Fruit fly (Drosophila melanogaster) whole organism, embryonic: ENCODE measurements around the gene Ste12DOR.
A peak's percentile ranks its signal among the peaks of the same experiment; 100 is the strongest.

Source experiments
- CG10462 ChIP-seq: fragments of 200-800 bp; sonication (Bioruptor generic); optimal IDR thresholded peaks from 2 replicates; lab custom pipeline; 2016; ENCODE audit warnings: missing biosample characterization, missing genetic modification characterization
- CG10979 ChIP-seq: fragments of 200-800 bp; sonication (Bioruptor generic); optimal IDR thresholded peaks from 2 replicates; lab custom pipeline; 2018; ENCODE audit warnings: missing biosample characterization, mild to moderate bottlenecking, missing genetic modification characterization, moderate library complexity
- CG11504 ChIP-seq: fragments of 200-800 bp; sonication (Bioruptor generic); optimal IDR thresholded peaks from 3 replicates; lab custom pipeline; 2019; ENCODE audit warnings: missing biosample characterization, mild to moderate bottlenecking, missing genetic modification characterization, moderate library complexity
- CG11560 ChIP-seq: fragments of 200-800 bp; sonication (Bioruptor generic); IDR thresholded peaks from 3 replicates; pipeline ENCODE4 v1.3.6; 2022; ENCODE audit warnings: missing biosample characterization, missing genetic modification characterization
- CG12391 ChIP-seq: fragments of 200-800 bp; sonication (Bioruptor generic); optimal IDR thresholded peaks from 3 replicates; lab custom pipeline; 2018; ENCODE audit warnings: missing biosample characterization, mild to moderate bottlenecking, missing genetic modification characterization, moderate library complexity
- CG12659 ChIP-seq: fragments of 200-800 bp; sonication (Bioruptor generic); optimal IDR thresholded peaks from 3 replicates; lab custom pipeline; 2017; ENCODE audit warnings: mild to moderate bottlenecking, missing biosample characterization, missing genetic modification reagents, missing genetic modification characterization
- CG13123 ChIP-seq: fragments of 200-800 bp; sonication (Bioruptor generic); optimal IDR thresholded peaks from 2 replicates; lab custom pipeline; 2016; ENCODE audit warnings: missing biosample characterization, missing genetic modification characterization
- CG15479 ChIP-seq: fragments of 200-800 bp; sonication (Bioruptor generic); optimal IDR thresholded peaks from 3 replicates; lab custom pipeline; 2019; ENCODE audit warnings: missing biosample characterization, mild to moderate bottlenecking, missing genetic modification characterization, moderate library complexity
- CG1602 ChIP-seq: fragments of 200-800 bp; sonication (Bioruptor generic); optimal IDR thresholded peaks from 3 replicates; lab custom pipeline; 2016; ENCODE audit warnings: missing biosample characterization, missing genetic modification characterization
- CG17612 ChIP-seq: fragments of 200-800 bp; sonication (Bioruptor generic); IDR thresholded peaks from 2 replicates; pipeline ENCODE4 v1.3.6; 2022; ENCODE audit warnings: missing biosample characterization, missing genetic modification characterization
- CG3838 ChIP-seq: fragments of 200-800 bp; sonication (Bioruptor generic); optimal IDR thresholded peaks from 3 replicates; lab custom pipeline; 2016; ENCODE audit warnings: missing biosample characterization, missing genetic modification characterization
- CG5953 ChIP-seq: fragments of 200-800 bp; sonication (Bioruptor generic); IDR thresholded peaks from 2 replicates; pipeline ENCODE4 v1.3.6; 2022; ENCODE audit warnings: missing biosample characterization, missing genetic modification characterization
- CG6254 ChIP-seq: fragments of 200-800 bp; sonication (Bioruptor generic); optimal IDR thresholded peaks from 3 replicates; lab custom pipeline; 2017; ENCODE audit warnings: mild to moderate bottlenecking, missing biosample characterization, missing genetic modification reagents, missing genetic modification characterization
- CG6654 ChIP-seq: fragments of 200-800 bp; sonication (Bioruptor generic); optimal IDR thresholded peaks from 2 replicates; lab custom pipeline; 2017; ENCODE audit warnings: missing biosample characterization, mild to moderate bottlenecking, missing genetic modification characterization
- CG6683 ChIP-seq: fragments of 200-800 bp; sonication (Bioruptor generic); optimal IDR thresholded peaks from 2 replicates; lab custom pipeline; 2017; ENCODE audit warnings: missing biosample characterization, mild to moderate bottlenecking, missing genetic modification characterization, missing genetic modification reagents
- CG6791 ChIP-seq: fragments of 200-800 bp; sonication (Bioruptor generic); IDR thresholded peaks from 3 replicates; pipeline ENCODE4 v1.3.6; 2022; ENCODE audit warnings: missing biosample characterization, missing genetic modification characterization; ENCODE audit not compliant: partially characterized antibody
- CG7786 ChIP-seq: fragments of 200-800 bp; sonication (Bioruptor generic); optimal IDR thresholded peaks from 2 replicates; lab custom pipeline; 2016; ENCODE audit warnings: missing biosample characterization, missing genetic modification characterization
- CG8765 ChIP-seq: fragments of 200-800 bp; sonication (Bioruptor generic); IDR thresholded peaks from 2 replicates; pipeline ENCODE4 v1.3.6; 2022; ENCODE audit warnings: missing biosample characterization, missing genetic modification characterization
- CG9437 ChIP-seq: fragments of 200-800 bp; sonication (Bioruptor generic); optimal IDR thresholded peaks from 2 replicates; lab custom pipeline; 2018; ENCODE audit warnings: missing biosample characterization, mild to moderate bottlenecking, missing genetic modification characterization
- CoRest ChIP-seq: fragments of 200-800 bp; sonication (Bioruptor generic); optimal IDR thresholded peaks from 3 replicates; lab custom pipeline; 2018; ENCODE audit warnings: missing biosample characterization, mild to moderate bottlenecking, missing genetic modification characterization, moderate library complexity
- D19A ChIP-seq: fragments of 200-800 bp; optimal IDR thresholded peaks from 3 replicates; lab custom pipeline; 2019; ENCODE audit warnings: missing biosample characterization, mild to moderate bottlenecking, missing genetic modification characterization, moderate library complexity
- D19B ChIP-seq: fragments of 200-800 bp; sonication (Bioruptor generic); optimal IDR thresholded peaks from 2 replicates; lab custom pipeline; 2017; ENCODE audit warnings: missing biosample characterization, mild to moderate bottlenecking, missing genetic modification characterization
- Ets97D ChIP-seq: fragments of 200-800 bp; sonication (Bioruptor generic); optimal IDR thresholded peaks from 3 replicates; lab custom pipeline; 2016; ENCODE audit warnings: missing biosample characterization, missing genetic modification characterization
- Med ChIP-seq: fragments of 200-800 bp; sonication (Bioruptor generic); peaks from one replicate; lab custom pipeline; 2016; ENCODE audit warnings: missing biosample characterization, missing genetic modification characterization, mild to moderate bottlenecking, inconsistent platforms, moderate library complexity
- Mes4 ChIP-seq: fragments of 200-800 bp; sonication (Bioruptor generic); optimal IDR thresholded peaks from 2 replicates; lab custom pipeline; 2016; ENCODE audit warnings: missing biosample characterization, missing genetic modification characterization
- Oli ChIP-seq: fragments of 200-800 bp; sonication (Bioruptor generic); optimal IDR thresholded peaks from 2 replicates; lab custom pipeline; 2018; ENCODE audit warnings: missing biosample characterization, mild to moderate bottlenecking, missing genetic modification characterization, moderate library complexity
- Sin3A ChIP-seq: fragments of >200 bp; optimal IDR thresholded peaks from 2 replicates; lab custom pipeline; 2018
- Sry-δ ChIP-seq: fragments of 200-800 bp; sonication (Bioruptor generic); optimal IDR thresholded peaks from 2 replicates; lab custom pipeline; 2016; ENCODE audit warnings: missing biosample characterization, missing genetic modification characterization
- ab ChIP-seq: fragments of 200-800 bp; sonication (Bioruptor generic); optimal IDR thresholded peaks from 2 replicates; lab custom pipeline; 2016; ENCODE audit warnings: missing biosample characterization, missing genetic modification characterization
- ash1 ChIP-seq: fragments of 200-800 bp; sonication (Bioruptor generic); optimal IDR thresholded peaks from 2 replicates; lab custom pipeline; 2018; ENCODE audit warnings: missing biosample characterization, mild to moderate bottlenecking, missing genetic modification characterization
- br ChIP-seq: fragments of >200 bp; optimal IDR thresholded peaks from 2 replicates; lab custom pipeline; 2017
- chinmo ChIP-seq: fragments of 200-800 bp; sonication (Bioruptor generic); IDR thresholded peaks from 4 replicates; pipeline ENCODE4 v1.3.6; 2022; ENCODE audit warnings: missing biosample characterization, missing genetic modification characterization; ENCODE audit not compliant: partially characterized antibody
- disco-r ChIP-seq: fragments of 200-800 bp; sonication (Bioruptor generic); optimal IDR thresholded peaks from 2 replicates; lab custom pipeline; 2016; ENCODE audit warnings: missing biosample characterization, missing genetic modification characterization
- dmrt11E ChIP-seq: fragments of 200-800 bp; sonication (Bioruptor generic); optimal IDR thresholded peaks from 3 replicates; lab custom pipeline; 2018; ENCODE audit warnings: missing biosample characterization, mild to moderate bottlenecking, missing genetic modification characterization, moderate library complexity
- ems ChIP-seq: fragments of 200-800 bp; sonication (Bioruptor generic); optimal IDR thresholded peaks from 3 replicates; lab custom pipeline; 2016; ENCODE audit warnings: missing biosample characterization, missing genetic modification characterization
- gt ChIP-seq: fragments of 200-800 bp; sonication (Bioruptor generic); IDR thresholded peaks from 2 replicates; pipeline ENCODE4 v1.3.6; 2022; ENCODE audit warnings: missing biosample characterization, missing genetic modification characterization
- hkb ChIP-seq, 2 experiments: fragments of 200-800 bp in 1 of 2; fragments of >200 bp in 1 of 2; sonication (Bioruptor generic) in 1 of 2; IDR thresholded peaks in 1 of 2; optimal IDR thresholded peaks in 1 of 2; 2 replicates each; pipeline versions ENCODE4 v1.3.6 to Lab custom; 2017 to 2022; ENCODE audit warnings: missing biosample characterization in 1 of 2, missing genetic modification characterization in 1 of 2
- kah ChIP-seq: fragments of 200-800 bp; sonication (Bioruptor generic); optimal IDR thresholded peaks from 2 replicates; lab custom pipeline; 2018; ENCODE audit warnings: missing biosample characterization, mild to moderate bottlenecking, missing genetic modification characterization
- kay ChIP-seq: fragments of 200-800 bp; sonication (Bioruptor generic); optimal IDR thresholded peaks from 2 replicates; lab custom pipeline; 2016; ENCODE audit warnings: missing biosample characterization, missing genetic modification characterization
- ken ChIP-seq: fragments of 200-800 bp; sonication (Bioruptor generic); IDR thresholded peaks from 3 replicates; pipeline ENCODE4 v1.3.6; 2022; ENCODE audit warnings: missing biosample characterization, missing genetic modification characterization
- lmd ChIP-seq: fragments of 200-800 bp; sonication (Bioruptor generic); IDR thresholded peaks from 2 replicates; pipeline ENCODE4 v1.3.6; 2022; ENCODE audit warnings: missing biosample characterization, missing genetic modification characterization
- nerfin-1 ChIP-seq: fragments of 200-800 bp; sonication (Bioruptor generic); optimal IDR thresholded peaks from 3 replicates; lab custom pipeline; 2019; ENCODE audit warnings: missing biosample characterization, mild to moderate bottlenecking, missing genetic modification characterization, moderate library complexity
- pfk ChIP-seq: fragments of 200-800 bp; sonication (Bioruptor generic); optimal IDR thresholded peaks from 2 replicates; lab custom pipeline; 2018; ENCODE audit warnings: missing biosample characterization, mild to moderate bottlenecking, missing genetic modification characterization, moderate library complexity
- repo ChIP-seq: fragments of 200-800 bp; sonication (Bioruptor generic); optimal IDR thresholded peaks from 2 replicates; lab custom pipeline; 2016; ENCODE audit warnings: missing biosample characterization, missing genetic modification characterization
- ro ChIP-seq: fragments of 200-800 bp; sonication (Bioruptor generic); IDR thresholded peaks from 2 replicates; pipeline ENCODE4 v1.3.6; 2022; ENCODE audit warnings: missing biosample characterization, missing genetic modification characterization
- run ChIP-seq: fragments of 200-800 bp; sonication (Bioruptor generic); optimal IDR thresholded peaks from 3 replicates; lab custom pipeline; 2018; ENCODE audit warnings: missing biosample characterization, mild to moderate bottlenecking, missing genetic modification characterization
- slbo ChIP-seq: fragments of 200-800 bp; sonication (Bioruptor generic); IDR thresholded peaks from 2 replicates; pipeline ENCODE4 v1.3.6; 2022; ENCODE audit warnings: missing biosample characterization, missing genetic modification characterization
- tin ChIP-seq: fragments of 200-800 bp; sonication (Bioruptor generic); optimal IDR thresholded peaks from 3 replicates; lab custom pipeline; 2016; ENCODE audit warnings: missing biosample characterization, missing genetic modification characterization
- wor ChIP-seq: fragments of 200-800 bp; sonication (Bioruptor generic); IDR thresholded peaks from 2 replicates; pipeline ENCODE4 v1.3.6; 2022; ENCODE audit warnings: missing biosample characterization, missing genetic modification characterization

Ste12DOR gene

DNA sequence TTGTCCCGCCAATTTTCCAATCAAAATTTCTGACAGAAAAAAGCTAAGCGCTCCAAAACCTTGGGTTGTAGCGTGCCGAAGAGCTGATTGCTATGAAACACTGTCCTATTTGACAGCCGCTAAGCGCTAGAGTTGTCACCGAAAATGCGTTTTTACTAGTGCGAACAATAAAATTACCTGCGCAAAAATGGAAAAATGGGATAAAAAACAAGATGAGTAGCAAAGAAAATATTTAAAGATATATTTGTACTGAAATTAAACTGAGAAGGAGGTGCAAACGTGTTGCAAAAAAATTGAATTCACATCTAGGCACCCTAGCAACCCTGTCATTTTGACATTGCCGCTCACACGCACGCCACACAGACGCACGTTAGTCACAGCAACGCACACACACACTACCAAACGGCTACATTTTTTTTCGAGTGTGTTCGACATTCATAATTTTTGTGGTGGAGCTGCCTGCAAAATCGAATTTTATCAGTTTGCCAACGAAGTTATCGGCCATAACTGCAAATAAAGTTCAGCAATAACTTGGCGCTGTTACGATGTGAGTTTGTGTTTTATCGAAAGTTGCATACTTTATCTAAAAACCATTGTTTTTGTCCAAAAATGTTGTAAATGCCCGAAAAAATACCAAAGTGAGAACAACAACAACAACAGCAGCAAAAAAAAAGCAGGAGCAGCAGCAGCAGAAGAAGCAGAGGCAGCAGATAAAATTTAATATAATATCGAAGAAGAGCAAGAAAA lies 3.9 kb upstream of the Ste12DOR start, which contains the start of gene ben (continued):
- TF ChIP-seq CG6654 (GFP tag; lab: Kevin White, UChicago) (peak; percentile 53), kay (GFP tag; lab: Kevin White, UChicago) (peak; percentile 75), CG13123 (GFP tag; lab: Kevin White, UChicago) (peak; percentile 61), slbo (peak; percentile 92), CG11560 (tag; lab: Robert Waterston, UW) (no peak; the same call in 2 of the 3 replicates), repo (peak; percentile 46), CG6683 (GFP tag; lab: Kevin White, UChicago) (no peak), CG17612 (GFP tag; lab: Robert Waterston, UW) (peak; percentile 42; the same call in 1 of the 2 replicates), CG6254 (GFP tag; lab: Kevin White, UChicago) (peak; percentile 46), Sin3A (peak; percentile 95), D19B (peak; percentile 60), CG1602 (GFP tag; lab: Kevin White, UChicago) (peak; percentile 85), ro (GFP tag; lab: Robert Waterston, UW) (peak; percentile 38; the same call in 1 of the 2 replicates), hkb (optimal IDR thresholded peaks at IDR 0.05; lab: Kevin White, UChicago) (peak; percentile 93), hkb (GFP tag; IDR thresholded peaks at IDR 0.05; lab: Robert Waterston, UW) (peak; percentile 72), nerfin-1 (tag; lab: Kevin White, UChicago) (peak; percentile 71), disco-r (GFP tag; lab: Kevin White, UChicago) (peak; percentile 61), CG8765 (peak; percentile 67), ash1 (GFP tag; lab: Kevin White, UChicago) (no peak), Med (GFP tag; lab: Kevin White, UChicago) (peak; percentile 95), kah (GFP tag; lab: Kevin White, UChicago) (no peak), CG15479 (no peak), Mes4 (GFP tag; lab: Kevin White, UChicago) (peak; percentile 68), Oli (tag; lab: Kevin White, UChicago) (peak; percentile 86), CG11504 (peak; percentile 89), wor (peak; percentile 44), gt (GFP tag; lab: Robert Waterston, UW) (peak; percentile 42; the same call in 1 of the 2 replicates), ken (peak; percentile 78; the same call in 2 of the 3 replicates), CG12659 (peak; percentile 87), tin (GFP tag; lab: Kevin White, UChicago) (peak; percentile 87), CG12391 (peak; percentile 85), ems (GFP tag; lab: Kevin White, UChicago) (peak; percentile 74), Sry-δ (GFP tag; lab: Kevin White, UChicago) (peak; percentile 55), ab (GFP tag; lab: Kevin White, UChicago) (no peak), CG9437 (GFP tag; lab: Kevin White, UChicago) (peak; percentile 59), br (lab: Kevin White, UChicago) (no peak), CG10979 (tag; lab: Kevin White, UChicago) (peak; percentile 77), D19A (tag; lab: Kevin White, UChicago) (peak; percentile 61), CG6791 (GFP tag; lab: Robert Waterston, UW) (0 out of 3 replicates have a peak, but pooled peaks have one; percentile 28), chinmo (GFP tag; lab: Robert Waterston, UW) (no peak), CG7786 (GFP tag; lab: Kevin White, UChicago) (peak; percentile 81), CoRest (tag; lab: Kevin White, UChicago) (peak; percentile 94), Ets97D (GFP tag; lab: Kevin White, UChicago) (peak; percentile 87), CG3838 (GFP tag; lab: Kevin White, UChicago) (peak; percentile 56), dmrt11E (peak; percentile 88), pfk (no peak), run (tag; lab: Kevin White, UChicago) (peak; percentile 37), lmd (GFP tag; lab: Robert Waterston, UW) (no peak; the same call in 1 of the 2 replicates), CG10462 (GFP tag; lab: Kevin White, UChicago) (peak; percentile 52), CG5953 (no peak)
